Worm (Caenorhabditis elegans) whole organism, L1 larva: ENCODE data around the gene F35C8.5.

ENCODE experiments used
- C04F5.9 ChIP-seq: sonication (generic microtip); optimal IDR thresholded peaks from 2 replicates; lab custom pipeline; 2016; ENCODE audit warnings: missing genetic modification characterization, missing compliant biosample characterization
- Y116A8C.19 ChIP-seq: sonication (generic microtip); optimal IDR thresholded peaks from 2 replicates; lab custom pipeline; 2016; ENCODE audit warnings: missing compliant biosample characterization, missing genetic modification characterization, borderline replicate concordance
- aha-1 ChIP-seq: fragments of 150-350 bp; optimal IDR thresholded peaks from 2 replicates; lab custom pipeline; 2014; ENCODE audit warnings: missing biosample characterization, missing genetic modification characterization
- dpl-1 ChIP-seq, 3 experiments: fragments of 150-350 bp in 2 of 3; sonication (generic microtip) in 1 of 3; optimal IDR thresholded peaks; 2 replicates each; lab custom pipeline; 2014 to 2017; ENCODE audit warnings: missing biosample characterization in 3 of 3, missing genetic modification characterization in 3 of 3, missing genetic modification reagents in 3 of 3
- fkh-10 ChIP-seq: sonication (generic microtip); optimal IDR thresholded peaks from 2 replicates; lab custom pipeline; 2017; ENCODE audit warnings: missing biosample characterization, missing genetic modification reagents, missing genetic modification characterization
- fos-1 ChIP-seq: fragments of 150-350 bp; optimal IDR thresholded peaks from 2 replicates; lab custom pipeline; 2014; ENCODE audit warnings: missing biosample characterization, missing genetic modification characterization
- lin-13 ChIP-seq: fragments of 150-350 bp; optimal IDR thresholded peaks from 2 replicates; lab custom pipeline; 2014; ENCODE audit warnings: missing biosample characterization, missing genetic modification reagents, missing genetic modification characterization
- lir-3 ChIP-seq: sonication (generic microtip); optimal IDR thresholded peaks from 2 replicates; lab custom pipeline; 2016; ENCODE audit warnings: mild to moderate bottlenecking, missing genetic modification characterization, moderate library complexity, missing compliant biosample characterization; ENCODE audit not compliant: poor library complexity
- mef-2 ChIP-seq: fragments of 150-350 bp; optimal IDR thresholded peaks from 2 replicates; lab custom pipeline; 2014; ENCODE audit warnings: missing biosample characterization, missing genetic modification characterization
- nhr-237 ChIP-seq: fragments of 150-350 bp; optimal IDR thresholded peaks from 2 replicates; lab custom pipeline; 2014; ENCODE audit warnings: missing biosample characterization, missing genetic modification characterization
- nhr-90 ChIP-seq: sonication (generic microtip); optimal IDR thresholded peaks from 2 replicates; lab custom pipeline; 2016; ENCODE audit warnings: mild to moderate bottlenecking, missing genetic modification characterization, missing compliant biosample characterization; ENCODE audit not compliant: poor library complexity
- snpc-4 ChIP-seq: fragments of 150-350 bp; optimal IDR thresholded peaks from 2 replicates; lab custom pipeline; 2014; ENCODE audit warnings: missing biosample characterization, missing genetic modification characterization
- ztf-11 ChIP-seq, 2 experiments: sonication (generic microtip); optimal IDR thresholded peaks; 2 replicates each; lab custom pipeline; 2016 to 2017; ENCODE audit warnings: missing genetic modification characterization in 2 of 2, missing biosample characterization in 1 of 2, missing compliant biosample characterization in 1 of 2

- no peak for TF ChIP-seq dpl-1 (GFP tag; optimal IDR thresholded peaks at IDR 0.05; lab: Kevin White, UChicago)
- TF ChIP-seq Y116A8C.19 (tag; lab: Kevin White, UChicago): no peak
- TF ChIP-seq fos-1 (tag; lab: Kevin White, UChicago): no peak
- TF ChIP-seq snpc-4 (tag; lab: Kevin White, UChicago): no peak
- TF ChIP-seq lir-3 (tag; lab: Kevin White, UChicago): no peak
- TF ChIP-seq mef-2 (tag; lab: Kevin White, UChicago): no peak
- no peak for TF ChIP-seq nhr-90
- TF ChIP-seq ztf-11 (tag; optimal IDR thresholded peaks at IDR 0.05; lab: Kevin White, UChicago): no peak
- no peak for TF ChIP-seq fkh-10 (GFP tag; lab: Kevin White, UChicago)
- no peak for TF ChIP-seq aha-1 (tag; lab: Kevin White, UChicago)
- no peak for TF ChIP-seq lin-13 (GFP tag; lab: Kevin White, UChicago)
- TF ChIP-seq nhr-237 (tag; lab: Kevin White, UChicago): no peak
- TF ChIP-seq C04F5.9 (tag; lab: Kevin White, UChicago): no peak
Observed at ce11 chrX:5374742-5375141, 9.1 kb downstream of the F35C8.5 start, which contains the start of gene sek-4.
